Worm (Caenorhabditis elegans): ENCODE data around the gene F37C12.14.

F37C12.14 gene

ce11 chrIII:7152569-7152968 lies 32.8 kb downstream of the F37C12.14 start:
- TF ChIP-seq sox-2 (GFP tag; IDR thresholded peaks at IDR 0.05) (no peak), ceh-34 (tag; optimal IDR thresholded peaks at IDR 0.05) (no peak), unc-86 (tag; optimal IDR thresholded peaks at IDR 0.05) (no peak), K02D7.2 (tag; optimal IDR thresholded peaks at IDR 0.05) (no peak), zip-5 (tag; optimal IDR thresholded peaks at IDR 0.05) (no peak), tbx-2 (tag; optimal IDR thresholded peaks at IDR 0.05) (no peak), fkh-10 (GFP tag; optimal IDR thresholded peaks at IDR 0.05) (no peak), hlh-15 (tag; optimal IDR thresholded peaks at IDR 0.05) (no peak), che-1 (tag; optimal IDR thresholded peaks at IDR 0.05) (no peak), ceh-45 (GFP tag; IDR thresholded peaks at IDR 0.05) (no peak), nhr-11 (tag; optimal IDR thresholded peaks at IDR 0.05) (no peak), sox-4 (tag; optimal IDR thresholded peaks at IDR 0.05) (no peak), syd-9 (tag; optimal IDR thresholded peaks at IDR 0.05) (no peak), pqm-1 (tag; optimal IDR thresholded peaks at IDR 0.05) (no peak), pha-4 (tag; optimal IDR thresholded peaks at IDR 0.05) (no peak), elt-4 (tag; optimal IDR thresholded peaks at IDR 0.05) (no peak), ceh-31 (tag; optimal IDR thresholded peaks at IDR 0.05) (no peak)

- TF ChIP-seq lim-6 (tag; optimal IDR thresholded peaks at IDR 0.05) (no peak), che-1 (tag; optimal IDR thresholded peaks at IDR 0.05) (no peak), ahr-1 (tag; optimal IDR thresholded peaks at IDR 0.05) (no peak), fax-1 (tag; optimal IDR thresholded peaks at IDR 0.05) (no peak)
Observed at ce11 chrIII:7150162-7150561, 35.2 kb downstream of the F37C12.14 start.

DNA sequence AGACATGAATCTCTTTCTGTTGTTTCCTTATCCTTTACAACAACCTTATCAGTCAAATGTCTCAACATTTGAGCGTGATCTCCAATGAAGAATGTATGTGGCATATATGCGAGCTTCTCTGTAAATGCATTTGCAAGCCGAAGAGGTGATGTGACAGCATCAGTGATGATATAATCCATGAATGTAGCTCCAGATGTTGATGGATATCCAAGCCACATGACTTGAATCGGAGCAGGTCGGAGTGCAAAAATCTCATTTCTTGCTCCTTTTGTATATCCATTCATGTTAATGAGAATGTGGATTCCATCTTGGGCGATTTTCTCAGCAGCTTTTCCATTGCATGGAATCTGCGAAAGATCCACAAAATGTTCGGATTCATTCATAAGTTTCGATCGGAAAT lies 37.2 kb downstream of the F37C12.14 start:
- TF ChIP-seq ceh-14 (tag; optimal IDR thresholded peaks at IDR 0.05), result no peak
- no peak for TF ChIP-seq ztf-16 (tag; optimal IDR thresholded peaks at IDR 0.05)
- no peak for TF ChIP-seq pax-1 (tag; optimal IDR thresholded peaks at IDR 0.05)
- TF ChIP-seq ets-4 (tag; optimal IDR thresholded peaks at IDR 0.05), result no peak
- TF ChIP-seq pha-4 (tag; optimal IDR thresholded peaks at IDR 0.05), result no peak
- no peak for TF ChIP-seq hlh-6 (tag; optimal IDR thresholded peaks at IDR 0.05)
- TF ChIP-seq hlh-13 (GFP tag; optimal IDR thresholded peaks at IDR 0.05), result no peak
- no peak for TF ChIP-seq odd-2 (tag; optimal IDR thresholded peaks at IDR 0.05)
- TF ChIP-seq ttx-3 (tag; optimal IDR thresholded peaks at IDR 0.05), result no peak

DNA sequence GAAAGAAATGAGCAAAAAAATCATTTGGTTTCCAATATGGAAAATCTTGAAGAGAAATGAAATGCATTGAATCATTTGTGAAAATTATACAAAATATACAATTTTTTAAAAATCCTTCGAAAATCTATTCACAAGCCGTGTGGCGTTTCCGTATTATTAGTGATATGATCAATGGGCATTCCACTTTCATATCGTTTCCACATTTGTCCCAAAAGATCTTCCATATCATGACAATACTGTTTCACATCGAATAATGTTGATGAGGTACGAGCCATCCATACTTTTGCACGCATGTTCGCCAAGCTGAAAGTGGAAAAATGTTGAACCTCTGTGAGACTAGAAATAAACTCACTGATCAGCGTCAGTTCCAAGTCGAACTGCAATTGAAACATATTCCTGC lies 39.0 kb downstream of the F37C12.14 start:
- no peak for TF ChIP-seq unc-86 (tag; optimal IDR thresholded peaks at IDR 0.05)
- no peak for TF ChIP-seq hlh-13 (GFP tag; optimal IDR thresholded peaks at IDR 0.05)
- TF ChIP-seq sox-4 (tag; optimal IDR thresholded peaks at IDR 0.05), result no peak
- no peak for TF ChIP-seq F13H6.1 (tag; optimal IDR thresholded peaks at IDR 0.05)
- TF ChIP-seq ets-4 (tag; optimal IDR thresholded peaks at IDR 0.05), result no peak
- TF ChIP-seq gmeb-2 (tag; optimal IDR thresholded peaks at IDR 0.05), result no peak
- TF ChIP-seq pat-9 (tag; optimal IDR thresholded peaks at IDR 0.05), result no peak
- no peak for TF ChIP-seq K09A11.1 (tag; optimal IDR thresholded peaks at IDR 0.05; ENCODE audit: insufficient read depth)
- no peak for TF ChIP-seq pros-1 (tag; optimal IDR thresholded peaks at IDR 0.05)
- no peak for TF ChIP-seq ceh-22 (tag; optimal IDR thresholded peaks at IDR 0.05)
- no peak for TF ChIP-seq ref-2 (tag; optimal IDR thresholded peaks at IDR 0.05)
- no peak for TF ChIP-seq lin-11 (tag; optimal IDR thresholded peaks at IDR 0.05)
- no peak for TF ChIP-seq ceh-30 (tag; optimal IDR thresholded peaks at IDR 0.05)
- no peak for TF ChIP-seq madf-2 (tag; optimal IDR thresholded peaks at IDR 0.05)
- TF ChIP-seq ama-1 (optimal IDR thresholded peaks at IDR 0.05), result no peak
- TF ChIP-seq pha-4 (tag; optimal IDR thresholded peaks at IDR 0.05), result no peak
- no peak for TF ChIP-seq ceh-9 (tag; optimal IDR thresholded peaks at IDR 0.05)
- TF ChIP-seq mec-3 (tag; optimal IDR thresholded peaks at IDR 0.05; ENCODE audit: borderline replicate concordance), result no peak

Data from whole organism, late embryonic.